Fruit fly (Drosophila melanogaster) whole organism, embryonic: ENCODE results near the gene CG18586.
A peak's percentile ranks its signal among the peaks of the same experiment; 100 is the strongest.

Experiments
- Aef1 ChIP-seq: fragments of 200-800 bp; sonication (Bioruptor generic); IDR thresholded peaks from 3 replicates; pipeline ENCODE4 v1.3.6; 2022; ENCODE audit warnings: missing biosample characterization, missing genetic modification characterization
- B-H1 ChIP-seq: fragments of 200-800 bp; sonication (Bioruptor generic); IDR thresholded peaks from 3 replicates; pipeline ENCODE4 v1.3.6; 2022; ENCODE audit warnings: missing biosample characterization, missing genetic modification characterization
- Blimp-1 ChIP-seq: fragments of 200-800 bp; sonication (Bioruptor generic); optimal IDR thresholded peaks from 3 replicates; lab custom pipeline; 2018; ENCODE audit warnings: missing biosample characterization, missing genetic modification characterization, mild to moderate bottlenecking, moderate library complexity, missing genetic modification reagents
- CG10147 ChIP-seq: fragments of 200-800 bp; sonication (Bioruptor generic); optimal IDR thresholded peaks from 2 replicates; lab custom pipeline; 2019; ENCODE audit warnings: missing biosample characterization, mild to moderate bottlenecking, missing genetic modification characterization, moderate library complexity
- CG12155 ChIP-seq: fragments of 200-800 bp; sonication (Bioruptor generic); optimal IDR thresholded peaks from 3 replicates; lab custom pipeline; 2016; ENCODE audit warnings: missing biosample characterization, missing genetic modification characterization
- CG12236 ChIP-seq: fragments of 200-800 bp; sonication (Bioruptor generic); optimal IDR thresholded peaks from 2 replicates; lab custom pipeline; 2016; ENCODE audit warnings: missing biosample characterization, missing genetic modification characterization
- CG1233 ChIP-seq: fragments of 200-800 bp; sonication (Bioruptor generic); optimal IDR thresholded peaks from 4 replicates; lab custom pipeline; 2018; ENCODE audit warnings: missing biosample characterization, mild to moderate bottlenecking, missing genetic modification characterization
- CG12744 ChIP-seq: fragments of 200-800 bp; sonication (Bioruptor generic); optimal IDR thresholded peaks from 2 replicates; lab custom pipeline; 2016; ENCODE audit warnings: missing biosample characterization, missing genetic modification characterization
- CG15073 ChIP-seq: fragments of 200-800 bp; sonication (Bioruptor generic); optimal IDR thresholded peaks from 2 replicates; lab custom pipeline; 2016; ENCODE audit warnings: missing biosample characterization, missing genetic modification characterization
- CG1603 ChIP-seq: fragments of 200-800 bp; sonication (Bioruptor generic); optimal IDR thresholded peaks from 2 replicates; lab custom pipeline; 2019; ENCODE audit warnings: missing biosample characterization, mild to moderate bottlenecking, missing genetic modification characterization, moderate library complexity
- CG2678 ChIP-seq: fragments of 200-800 bp; sonication (Bioruptor generic); optimal IDR thresholded peaks from 3 replicates; lab custom pipeline; 2019; ENCODE audit warnings: missing biosample characterization, mild to moderate bottlenecking, missing genetic modification characterization, moderate library complexity
- CG2875 ChIP-seq: fragments of 200-800 bp; sonication (Bioruptor generic); optimal IDR thresholded peaks from 2 replicates; lab custom pipeline; 2017; ENCODE audit warnings: missing biosample characterization, mild to moderate bottlenecking, missing genetic modification characterization, missing genetic modification reagents
- CG34224 ChIP-seq: fragments of 200-800 bp; sonication (Bioruptor generic); IDR thresholded peaks from 3 replicates; pipeline ENCODE4 v1.3.6; 2022; ENCODE audit warnings: missing biosample characterization, missing genetic modification characterization; ENCODE audit not compliant: partially characterized antibody
- CG3847 ChIP-seq: fragments of 200-800 bp; sonication (Bioruptor generic); IDR thresholded peaks from 2 replicates; pipeline ENCODE4 v1.3.6; 2022; ENCODE audit warnings: missing biosample characterization, missing genetic modification characterization
- CG8765 ChIP-seq: fragments of 200-800 bp; sonication (Bioruptor generic); IDR thresholded peaks from 2 replicates; pipeline ENCODE4 v1.3.6; 2022; ENCODE audit warnings: missing biosample characterization, missing genetic modification characterization
- CG8924 ChIP-seq: fragments of 200-800 bp; optimal IDR thresholded peaks from 3 replicates; lab custom pipeline; 2019; ENCODE audit warnings: missing biosample characterization, mild to moderate bottlenecking, missing genetic modification characterization, moderate library complexity
- CG8944 ChIP-seq: fragments of 200-800 bp; sonication (Bioruptor generic); optimal IDR thresholded peaks from 3 replicates; lab custom pipeline; 2016; ENCODE audit warnings: missing biosample characterization, missing genetic modification characterization
- CG9876 ChIP-seq: fragments of 200-800 bp; sonication (Bioruptor generic); optimal IDR thresholded peaks from 2 replicates; lab custom pipeline; 2016; ENCODE audit warnings: missing biosample characterization, missing genetic modification characterization
- CoRest ChIP-seq: fragments of 200-800 bp; sonication (Bioruptor generic); optimal IDR thresholded peaks from 3 replicates; lab custom pipeline; 2018; ENCODE audit warnings: missing biosample characterization, mild to moderate bottlenecking, missing genetic modification characterization, moderate library complexity
- CrebB ChIP-seq: fragments of 200-800 bp; sonication (Bioruptor generic); optimal IDR thresholded peaks from 3 replicates; lab custom pipeline; 2018; ENCODE audit warnings: missing biosample characterization, mild to moderate bottlenecking, missing genetic modification characterization
- Hr51 ChIP-seq, 2 experiments: fragments of 200-800 bp; sonication (Bioruptor generic); optimal IDR thresholded peaks; 2 replicates in 1 of 2; 3 replicates in 1 of 2; lab custom pipeline; 2016 to 2018; ENCODE audit warnings: missing biosample characterization in 2 of 2, missing genetic modification characterization in 2 of 2, mild to moderate bottlenecking in 1 of 2, moderate library complexity in 1 of 2
- Hr78 ChIP-seq, 2 experiments: fragments of 200-800 bp in 1 of 2; fragments of >200 bp in 1 of 2; sonication (Bioruptor generic) in 1 of 2; optimal IDR thresholded peaks; 2 replicates each; lab custom pipeline; 2017 to 2019; ENCODE audit warnings: missing biosample characterization in 2 of 2, missing genetic modification characterization in 2 of 2, mild to moderate bottlenecking in 1 of 2, moderate library complexity in 1 of 2
- Kr ChIP-seq: fragments of 200-800 bp; sonication (Bioruptor generic); optimal IDR thresholded peaks from 2 replicates; lab custom pipeline; 2017; ENCODE audit warnings: missing biosample characterization, mild to moderate bottlenecking, missing genetic modification characterization
- Myb ChIP-seq: fragments of 200-800 bp; sonication (Bioruptor generic); optimal IDR thresholded peaks from 2 replicates; lab custom pipeline; 2016; ENCODE audit warnings: missing biosample characterization, missing genetic modification characterization
- NfI ChIP-seq: fragments of 200-800 bp; sonication (Bioruptor generic); optimal IDR thresholded peaks from 3 replicates; lab custom pipeline; 2018; ENCODE audit warnings: missing biosample characterization, mild to moderate bottlenecking, missing genetic modification characterization, moderate library complexity
- Sry-δ ChIP-seq: fragments of 200-800 bp; sonication (Bioruptor generic); optimal IDR thresholded peaks from 2 replicates; lab custom pipeline; 2016; ENCODE audit warnings: missing biosample characterization, missing genetic modification characterization
- Usf ChIP-seq: fragments of 200-800 bp; sonication (Bioruptor generic); optimal IDR thresholded peaks from 2 replicates; lab custom pipeline; 2017; ENCODE audit warnings: missing genotype, missing biosample characterization, missing genetic modification characterization
- al ChIP-seq: fragments of 200-800 bp; sonication (Bioruptor generic); IDR thresholded peaks from 2 replicates; pipeline ENCODE4 v1.3.6; 2022; ENCODE audit warnings: missing biosample characterization, missing genetic modification characterization
- ci ChIP-seq: fragments of 200-800 bp; sonication (Bioruptor generic); IDR thresholded peaks from 3 replicates; pipeline ENCODE4 v1.3.6; 2022; ENCODE audit warnings: missing biosample characterization, missing genetic modification characterization
- crp ChIP-seq, 2 experiments: fragments of 200-800 bp; sonication (Bioruptor generic); optimal IDR thresholded peaks; 2 replicates in 1 of 2; 3 replicates in 1 of 2; lab custom pipeline; 2017; ENCODE audit warnings: missing biosample characterization in 2 of 2, missing genetic modification characterization in 2 of 2, mild to moderate bottlenecking in 1 of 2, moderate library complexity in 1 of 2
- dmrt11E ChIP-seq: fragments of 200-800 bp; sonication (Bioruptor generic); optimal IDR thresholded peaks from 3 replicates; lab custom pipeline; 2018; ENCODE audit warnings: missing biosample characterization, mild to moderate bottlenecking, missing genetic modification characterization, moderate library complexity
- dpn ChIP-seq, 2 experiments: fragments of 200-800 bp; sonication (Bioruptor generic); optimal IDR thresholded peaks; 3 replicates each; lab custom pipeline; 2016; ENCODE audit warnings: missing biosample characterization in 2 of 2, missing genetic modification characterization in 2 of 2
- dysf ChIP-seq: fragments of 200-800 bp; sonication (Bioruptor generic); IDR thresholded peaks from 3 replicates; pipeline ENCODE4 v1.3.6; 2022; ENCODE audit warnings: missing biosample characterization, missing genetic modification characterization
- ftz-f1 ChIP-seq: fragments of 200-800 bp; sonication (Bioruptor generic); optimal IDR thresholded peaks from 2 replicates; lab custom pipeline; 2016; ENCODE audit warnings: missing biosample characterization, missing genetic modification characterization
- gem ChIP-seq: fragments of 200-800 bp; sonication (Bioruptor generic); optimal IDR thresholded peaks from 2 replicates; lab custom pipeline; 2019; ENCODE audit warnings: missing biosample characterization, mild to moderate bottlenecking, missing genetic modification characterization, moderate library complexity
- insv ChIP-seq, 2 experiments: fragments of 200-800 bp; sonication (Bioruptor generic); optimal IDR thresholded peaks; 3 replicates each; lab custom pipeline; 2016 to 2018; ENCODE audit warnings: missing biosample characterization in 2 of 2, missing genetic modification characterization in 2 of 2
- kah ChIP-seq: fragments of 200-800 bp; sonication (Bioruptor generic); optimal IDR thresholded peaks from 2 replicates; lab custom pipeline; 2018; ENCODE audit warnings: missing biosample characterization, mild to moderate bottlenecking, missing genetic modification characterization
- kay ChIP-seq: fragments of 200-800 bp; sonication (Bioruptor generic); optimal IDR thresholded peaks from 2 replicates; lab custom pipeline; 2016; ENCODE audit warnings: missing biosample characterization, missing genetic modification characterization
- kni ChIP-seq: fragments of 200-800 bp; sonication (Bioruptor generic); optimal IDR thresholded peaks from 3 replicates; lab custom pipeline; 2017; ENCODE audit warnings: mild to moderate bottlenecking, missing biosample characterization, missing genetic modification reagents, missing genetic modification characterization
- lbe ChIP-seq: fragments of 200-800 bp; sonication (Bioruptor generic); optimal IDR thresholded peaks from 2 replicates; lab custom pipeline; 2016; ENCODE audit warnings: missing biosample characterization, mild to moderate bottlenecking, missing genetic modification characterization
- mam ChIP-seq: fragments of 200-800 bp; sonication (Bioruptor generic); optimal IDR thresholded peaks from 3 replicates; lab custom pipeline; 2016; ENCODE audit warnings: missing biosample characterization, missing genetic modification characterization
- nom ChIP-seq: fragments of 200-800 bp; sonication (Bioruptor generic); optimal IDR thresholded peaks from 2 replicates; lab custom pipeline; 2017; ENCODE audit warnings: missing biosample characterization, missing genetic modification characterization, mild to moderate bottlenecking, moderate library complexity, missing genetic modification reagents
- odd ChIP-seq: fragments of 200-800 bp; sonication (Bioruptor generic); optimal IDR thresholded peaks from 2 replicates; lab custom pipeline; 2017; ENCODE audit warnings: missing biosample characterization, mild to moderate bottlenecking, missing genetic modification characterization
- otp ChIP-seq: fragments of 200-800 bp; sonication (Bioruptor generic); IDR thresholded peaks from 3 replicates; pipeline ENCODE4, ENCODE4 v1.3.6; 2022; ENCODE audit warnings: missing biosample characterization, missing genetic modification characterization
- pan ChIP-seq, 4 experiments: fragments of >200 bp in 3 of 4; fragments of 200-800 bp in 1 of 4; sonication (Bioruptor generic) in 1 of 4; optimal IDR thresholded peaks in 3 of 4; IDR thresholded peaks in 1 of 4; 2 replicates each; pipeline versions ENCODE4 v1.3.6 to Lab custom; 2017 to 2022; ENCODE audit warnings: missing biosample characterization in 2 of 4, missing genetic modification characterization in 2 of 4, mixed read lengths in 1 of 4
- pfk ChIP-seq: fragments of 200-800 bp; sonication (Bioruptor generic); optimal IDR thresholded peaks from 2 replicates; lab custom pipeline; 2018; ENCODE audit warnings: missing biosample characterization, mild to moderate bottlenecking, missing genetic modification characterization, moderate library complexity
- tin ChIP-seq: fragments of 200-800 bp; sonication (Bioruptor generic); optimal IDR thresholded peaks from 3 replicates; lab custom pipeline; 2016; ENCODE audit warnings: missing biosample characterization, missing genetic modification characterization

The CG18586 gene

DNA sequence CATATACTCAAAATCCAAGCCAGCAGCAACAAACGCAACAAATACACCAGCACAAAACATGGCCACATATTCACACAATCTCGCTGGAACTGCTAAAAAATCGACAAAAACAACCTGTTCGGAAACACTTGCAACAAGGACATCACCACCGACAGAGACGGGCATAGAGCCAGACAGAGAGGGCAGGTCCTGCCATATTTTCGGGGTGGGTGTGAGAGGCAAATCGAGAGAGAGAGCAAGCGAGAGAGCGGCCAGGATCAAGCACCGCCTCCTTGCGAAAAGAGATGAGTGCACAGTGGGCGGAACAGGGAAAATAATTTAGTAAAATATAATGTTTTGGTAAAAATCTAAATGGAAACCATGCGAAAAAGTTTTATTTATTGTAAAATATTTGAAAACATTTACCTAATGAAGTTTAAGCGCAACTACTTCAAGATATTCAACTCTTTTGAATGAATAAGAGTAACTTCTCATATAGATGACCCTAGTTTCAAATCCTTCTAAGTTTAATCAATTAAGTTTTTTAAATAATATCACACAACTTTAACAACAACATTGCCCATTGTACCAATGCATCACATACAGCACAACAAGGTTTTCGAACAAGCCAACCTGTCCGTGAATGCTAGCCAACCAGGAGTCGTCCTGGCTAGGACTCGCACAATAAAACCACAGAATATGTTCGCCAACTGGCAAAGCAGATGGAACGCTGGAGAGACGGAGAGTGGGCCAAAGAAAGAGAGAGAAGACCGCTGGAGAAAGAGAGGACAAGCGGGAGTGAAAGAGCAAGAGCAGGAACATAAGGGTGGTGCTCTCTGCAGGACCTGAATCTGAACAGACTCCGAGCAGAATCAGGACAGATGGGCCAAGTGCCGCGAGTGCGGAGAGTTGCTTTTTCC lies 8.4 kb downstream of the CG18586 start (continued):
- TF ChIP-seq lbe (GFP tag; lab: Kevin White, UChicago) (no peak), Sry-δ (GFP tag; lab: Kevin White, UChicago) (no peak), crp (GFP tag; optimal IDR thresholded peaks at IDR 0.05; lab: Kevin White, UChicago) (peak in 1 of 2 experiments; percentile 7), NfI (GFP tag; lab: Kevin White, UChicago) (peak; percentile 40), Hr78 (GFP tag; optimal IDR thresholded peaks at IDR 0.05; lab: Kevin White, UChicago) (no peak), mam (GFP tag; lab: Kevin White, UChicago) (peak; percentile 22), ci (GFP tag; lab: Robert Waterston, UW) (peak; percentile 66; the same call in 2 of the 3 replicates), Aef1 (GFP tag; lab: Robert Waterston, UW) (no peak), Usf (GFP tag; lab: Kevin White, UChicago) (peak; percentile 22), dysf (GFP tag; lab: Robert Waterston, UW) (0 out of 3 replicates have a peak, but pooled peaks have one; percentile 16), CG1233 (no peak), kay (GFP tag; lab: Kevin White, UChicago) (peak; percentile 10), insv (GFP tag; optimal IDR thresholded peaks at IDR 0.05; lab: Kevin White, UChicago) (peak in 1 of 2 experiments; percentile 91), CG15073 (GFP tag; lab: Kevin White, UChicago) (peak; percentile 11), CG3847 (GFP tag; lab: Robert Waterston, UW) (peak; percentile 46; the same call in 1 of the 2 replicates), CrebB (tag; lab: Kevin White, UChicago) (no peak), B-H1 (GFP tag; lab: Robert Waterston, UW) (no peak), CG9876 (GFP tag; lab: Kevin White, UChicago) (no peak), CG34224 (GFP tag; lab: Robert Waterston, UW) (no peak), dmrt11E (peak; percentile 73), CG12744 (GFP tag; lab: Kevin White, UChicago) (peak; percentile 38), CG12155 (no peak), gem (tag; lab: Kevin White, UChicago) (peak; percentile 77), al (no peak), kah (GFP tag; lab: Kevin White, UChicago) (no peak), tin (GFP tag; lab: Kevin White, UChicago) (no peak), CG2875 (GFP tag; lab: Kevin White, UChicago) (peak; percentile 37), ftz-f1 (no peak), CG8924 (peak; percentile 77), dpn (GFP tag; optimal IDR thresholded peaks at IDR 0.05; lab: Kevin White, UChicago) (peak; percentile 52 to 66), Myb (GFP tag; lab: Kevin White, UChicago) (peak; percentile 7), CG10147 (GFP tag; lab: Kevin White, UChicago) (no peak), otp (0 out of 3 replicates have a peak, but pooled peaks have one; percentile 33), CG2678 (tag; lab: Kevin White, UChicago) (no peak), odd (GFP tag; lab: Kevin White, UChicago) (no peak), Hr51 (GFP tag; optimal IDR thresholded peaks at IDR 0.05; lab: Kevin White, UChicago) (peak; percentile 32 to 70), nom (no peak), CG1603 (tag; lab: Kevin White, UChicago) (peak; percentile 13), Blimp-1 (no peak), CG8765 (GFP tag; lab: Robert Waterston, UW) (peak; percentile 28; the same call in 1 of the 2 replicates), pan (optimal IDR thresholded peaks at IDR 0.05; lab: Kevin White, UChicago) (no peak), pan (GFP tag; optimal IDR thresholded peaks at IDR 0.05 in 1 of 2, IDR thresholded peaks at IDR 0.05 in 1 of 2) (peak in 1 of 2 experiments; percentile 41), CG12236 (peak; percentile 52), kni (GFP tag; lab: Kevin White, UChicago) (no peak), CG8944 (peak; percentile 41), pfk (GFP tag; lab: Kevin White, UChicago) (no peak), Kr (no peak), CoRest (tag; lab: Kevin White, UChicago) (peak; percentile 77)
